Worm (Caenorhabditis elegans): Measurements from ENCODE around the gene F59C12.3.
A peak's percentile ranks its signal among the peaks of the same experiment; 100 is the strongest.

DNA sequence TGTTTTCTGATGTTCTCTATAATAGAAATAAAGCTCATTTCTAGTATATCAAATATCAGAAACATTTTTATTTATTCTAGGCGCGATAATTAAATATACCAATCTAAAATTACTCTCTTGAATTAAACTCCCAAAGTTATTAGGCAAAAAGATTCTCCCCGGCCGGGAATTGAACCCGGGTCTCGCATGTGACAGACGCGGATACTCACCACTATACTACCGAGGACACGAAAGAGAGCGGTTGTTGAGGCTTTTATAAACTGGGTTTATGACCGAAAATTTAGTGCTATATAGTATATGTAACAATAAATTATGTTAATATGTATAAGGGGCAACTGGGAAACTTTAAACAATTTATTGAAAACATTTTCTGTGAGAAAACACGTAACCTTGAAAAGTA is 4.8 kb downstream of the F59C12.3 start:
- TF ChIP-seq ama-1 (optimal IDR thresholded peaks at IDR 0.05) = no peak
- peak; percentile 48 for TF ChIP-seq hnd-1 (tag; optimal IDR thresholded peaks at IDR 0.05)
- TF ChIP-seq aly-1 (tag; optimal IDR thresholded peaks at IDR 0.05) = no peak
- peak; percentile 6 for TF ChIP-seq hmbx-1 (tag; optimal IDR thresholded peaks at IDR 0.05)

All from whole organism, early embryonic.